Fruit fly (Drosophila melanogaster): ENCODE measurements around the gene CREG.

dm6 chr3R:17418459-17418858 lies 24.0 kb upstream of the CREG start, which contains the start of gene CG42834:
- no peak for TF ChIP-seq fd59A (GFP tag; optimal IDR thresholded peaks at IDR 0.05)
- no peak for TF ChIP-seq CG6276 (GFP tag; optimal IDR thresholded peaks at IDR 0.05)
- TF ChIP-seq esn (GFP tag; optimal IDR thresholded peaks at IDR 0.05): no peak
- no peak for TF ChIP-seq CG16779 (tag; optimal IDR thresholded peaks at IDR 0.05)
- TF ChIP-seq Hr38 (GFP tag; optimal IDR thresholded peaks at IDR 0.05): no peak
- TF ChIP-seq CG6163 (GFP tag; IDR thresholded peaks at IDR 0.05): no peak
